Worm (Caenorhabditis elegans) whole organism, L2 larva: ENCODE data around the gene cest-19.

Source experiments
- alr-1 ChIP-seq: fragments of 150-350 bp; optimal IDR thresholded peaks from 2 replicates; lab custom pipeline; 2014; ENCODE audit warnings: missing biosample characterization, missing genetic modification characterization
- aly-2 ChIP-seq: fragments of 150-350 bp; optimal IDR thresholded peaks from 2 replicates; lab custom pipeline; 2014; ENCODE audit warnings: missing biosample characterization, missing genetic modification characterization
- lsy-2 ChIP-seq, 2 experiments: fragments of 150-350 bp in 1 of 2; sonication (generic microtip) in 1 of 2; optimal IDR thresholded peaks; 2 replicates each; lab custom pipeline; 2014 to 2017; ENCODE audit warnings: missing biosample characterization in 2 of 2, missing genetic modification characterization in 2 of 2

DNA sequence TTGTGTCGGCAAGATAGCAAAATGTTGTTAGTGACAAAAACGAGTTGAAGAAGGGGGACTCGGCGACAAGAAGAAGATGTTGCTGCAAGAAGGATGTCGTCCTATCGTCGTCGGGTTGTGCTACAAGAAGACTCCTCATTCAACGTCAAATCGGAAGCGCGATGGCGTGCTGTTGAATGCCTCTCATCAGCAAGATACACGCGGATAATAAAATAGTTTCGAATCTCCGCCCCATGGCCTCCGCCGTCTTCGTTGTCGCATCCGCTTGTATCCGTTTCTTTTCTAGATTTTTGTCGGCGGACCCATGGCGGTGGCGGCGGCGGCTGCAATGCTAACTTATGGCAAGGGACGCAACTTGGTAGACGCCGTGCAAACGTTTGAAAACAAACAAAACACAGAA, 2.2 kb upstream of the cest-19 start:
- TF ChIP-seq aly-2, result no peak
- no peak for TF ChIP-seq alr-1 (tag; lab: Kevin White, UChicago)
- no peak for TF ChIP-seq lsy-2 (tag; optimal IDR thresholded peaks at IDR 0.05; lab: Kevin White, UChicago)
